Fruit fly (Drosophila melanogaster): ENCODE data around the gene Sbf.

DNA sequence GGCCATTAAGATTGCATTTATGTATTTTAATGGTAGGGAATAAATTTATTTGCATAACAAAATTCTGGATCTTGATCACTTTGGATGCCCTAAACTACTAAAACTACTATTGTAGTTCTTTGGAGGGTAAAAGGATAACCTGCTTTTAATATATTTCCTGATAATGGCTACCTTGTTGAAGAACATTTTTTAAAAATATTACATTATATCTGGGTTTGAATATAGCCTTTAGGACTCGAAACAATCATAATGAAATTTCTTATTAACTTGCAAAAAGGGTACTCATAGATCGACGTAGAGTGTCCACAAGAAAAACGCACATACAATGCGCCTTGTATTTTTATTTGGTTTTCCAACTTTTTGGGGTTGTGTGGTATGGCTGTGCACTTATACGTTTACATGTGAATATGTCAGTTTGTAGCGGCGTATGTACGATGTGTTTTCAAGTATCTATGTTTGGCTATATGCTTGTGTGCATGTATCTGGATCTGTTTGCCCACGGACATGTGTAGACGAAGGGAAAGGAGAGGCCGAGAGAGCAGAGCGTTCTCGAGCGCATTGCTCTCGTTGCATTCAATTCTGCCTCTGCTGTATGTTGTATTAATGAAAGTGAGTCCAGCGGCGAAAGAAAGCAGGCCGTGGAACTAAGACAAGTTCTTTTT lies 17.3 kb downstream of the Sbf start:
- TF ChIP-seq EcR (GFP tag; optimal IDR thresholded peaks at IDR 0.05) = peak; percentile 91
- peak; percentile 96 for TF ChIP-seq CG8159 (tag; optimal IDR thresholded peaks at IDR 0.05)
- peak; percentile 92 for TF ChIP-seq CG14655 (GFP tag; optimal IDR thresholded peaks at IDR 0.05)
- TF ChIP-seq Pif1A (GFP tag; optimal IDR thresholded peaks at IDR 0.05) = peak; percentile 90
- peak; percentile 68 for TF ChIP-seq rn (GFP tag; IDR thresholded peaks at IDR 0.05)
- TF ChIP-seq Pif1B (GFP tag; optimal IDR thresholded peaks at IDR 0.05) = peak; percentile 91
- peak; percentile 89 for TF ChIP-seq Snoo (tag; optimal IDR thresholded peaks at IDR 0.05)
- TF ChIP-seq CG34367 (tag; optimal IDR thresholded peaks at IDR 0.05) = peak; percentile 92

Data from whole organism, pupa.